Fruit fly (Drosophila melanogaster) ovary, adult (tissue): Measurements from ENCODE around the gene CG33169.

ENCODE experiments used
- CG17801 ChIP-seq: fragments of 200-800 bp; optimal IDR thresholded peaks from 2 replicates; lab custom pipeline; 2019; ENCODE audit warnings: missing biosample characterization, mild to moderate bottlenecking, missing genetic modification characterization, moderate library complexity; ENCODE audit not compliant: partially characterized antibody

Gene CG33169

DNA sequence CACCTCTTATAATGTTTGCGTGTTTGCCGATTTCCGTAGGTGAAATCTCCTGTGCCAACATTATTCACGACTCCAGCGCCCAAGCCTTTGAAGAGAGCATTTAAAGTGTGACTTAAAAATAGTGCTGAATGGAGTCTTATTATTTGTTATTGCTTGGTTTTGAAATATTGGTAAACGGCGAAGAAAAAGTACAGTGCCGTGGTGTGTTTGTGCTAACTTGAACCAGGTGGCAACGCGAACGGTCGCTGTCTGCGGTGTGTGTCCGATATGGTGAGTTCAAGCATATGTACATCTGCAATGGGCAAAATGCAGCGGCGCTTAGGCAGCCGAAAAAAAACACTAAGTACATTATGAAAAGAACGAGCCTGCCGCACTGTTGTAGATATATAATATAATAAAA is 14.3 kb downstream of the CG33169 start:
- TF ChIP-seq CG17801 (GFP tag; lab: Kevin White, UChicago): no peak

DNA sequence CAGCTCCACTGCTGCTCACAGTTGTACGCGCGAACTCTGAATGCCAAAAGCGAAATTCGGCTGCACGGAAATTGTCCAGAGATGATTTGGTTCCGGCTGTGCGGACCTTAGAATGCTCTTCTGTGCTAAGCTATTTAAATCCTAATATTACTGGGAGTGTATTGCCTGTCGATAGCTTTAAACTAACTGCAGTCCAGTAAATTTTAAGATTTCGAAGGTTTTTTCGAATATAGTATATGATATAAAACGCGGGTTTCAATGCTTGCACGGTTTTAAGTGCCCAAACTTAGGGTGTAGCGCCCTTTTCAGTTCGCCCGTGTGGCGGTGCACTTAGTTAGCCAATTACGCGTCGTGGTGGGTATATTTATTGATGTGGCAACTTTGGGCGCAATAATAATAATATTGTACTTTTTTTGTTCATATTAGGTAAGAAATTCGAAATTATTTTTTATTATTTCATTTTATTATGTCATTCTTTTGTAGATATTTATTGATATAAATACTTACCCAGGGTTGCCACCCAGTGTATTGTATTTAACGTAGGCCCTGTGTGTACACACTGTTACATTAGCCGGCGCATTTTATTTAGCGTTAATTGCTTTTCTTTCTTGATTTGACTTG is 15.2 kb downstream of the CG33169 start, which contains the start of the genes Chro and Ssl1:
Gene Chro, minus strand, starts transcription at position 262 of the 621 bp plus-strand sequence.
Gene Ssl1, plus strand, starts transcription at position 367 of the 621 bp plus-strand sequence.
- peak; percentile 100 for TF ChIP-seq CG17801 (GFP tag; lab: Kevin White, UChicago)

- no peak for TF ChIP-seq CG17801 (GFP tag; lab: Kevin White, UChicago)
Measured at dm6 chr3L:22879344-22879723, 15.7 kb downstream of the CG33169 start.

- no peak for TF ChIP-seq CG17801 (GFP tag; lab: Kevin White, UChicago)
Measured at dm6 chr3L:22880914-22881313, 17.2 kb downstream of the CG33169 start, which contains the start of gene slif. TSS of gene slif (plus strand) at chr3L:22881045.

dm6 chr3L:22883649-22884048 is 20.0 kb downstream of the CG33169 start:
- TF ChIP-seq CG17801 (GFP tag; lab: Kevin White, UChicago): no peak

- no peak for TF ChIP-seq CG17801 (GFP tag; lab: Kevin White, UChicago)
Measured at dm6 chr3L:22884481-22884880, 20.8 kb downstream of the CG33169 start.

- no peak for TF ChIP-seq CG17801 (GFP tag; lab: Kevin White, UChicago)
Measured at dm6 chr3L:22885843-22886242, 22.2 kb downstream of the CG33169 start.

DNA sequence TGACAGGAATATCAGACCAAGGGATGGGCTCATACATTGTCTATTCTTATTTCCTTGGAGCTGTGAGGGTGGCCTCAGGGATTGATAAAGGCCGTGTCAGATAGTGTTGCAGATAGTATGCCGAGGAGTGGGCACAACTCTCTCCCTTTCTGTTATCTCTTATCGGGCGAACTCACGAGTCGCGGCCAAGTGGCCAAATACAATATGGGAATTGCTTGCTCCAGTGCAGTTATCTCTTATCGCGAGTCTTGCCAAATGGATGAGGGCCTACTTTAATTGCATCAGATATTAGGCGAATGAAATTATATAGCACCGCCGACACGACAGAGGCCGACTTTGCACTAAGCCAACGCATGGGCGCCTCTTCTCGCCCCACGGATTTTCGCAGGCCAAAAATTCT is 23.3 kb downstream of the CG33169 start:
- TF ChIP-seq CG17801 (GFP tag; lab: Kevin White, UChicago): no peak

DNA sequence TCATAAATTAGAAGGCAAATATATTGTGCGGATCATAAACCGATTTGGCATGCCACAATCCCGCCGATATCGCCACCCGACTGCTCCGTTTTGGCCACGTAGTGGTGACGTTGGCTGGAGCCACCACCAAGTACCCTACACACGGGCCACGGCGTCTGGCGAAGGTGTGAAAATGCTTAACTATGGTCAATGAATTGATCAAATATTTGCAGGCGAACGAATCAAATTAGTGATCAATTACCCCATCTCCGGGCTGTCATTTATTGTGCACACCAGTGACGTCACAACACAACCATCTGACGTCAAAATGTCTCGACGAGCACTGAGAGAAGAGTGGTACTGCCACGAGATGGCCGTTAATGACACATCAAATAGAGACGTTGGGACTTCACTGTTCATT is 24.0 kb downstream of the CG33169 start:
- no peak for TF ChIP-seq CG17801 (GFP tag; lab: Kevin White, UChicago)

DNA sequence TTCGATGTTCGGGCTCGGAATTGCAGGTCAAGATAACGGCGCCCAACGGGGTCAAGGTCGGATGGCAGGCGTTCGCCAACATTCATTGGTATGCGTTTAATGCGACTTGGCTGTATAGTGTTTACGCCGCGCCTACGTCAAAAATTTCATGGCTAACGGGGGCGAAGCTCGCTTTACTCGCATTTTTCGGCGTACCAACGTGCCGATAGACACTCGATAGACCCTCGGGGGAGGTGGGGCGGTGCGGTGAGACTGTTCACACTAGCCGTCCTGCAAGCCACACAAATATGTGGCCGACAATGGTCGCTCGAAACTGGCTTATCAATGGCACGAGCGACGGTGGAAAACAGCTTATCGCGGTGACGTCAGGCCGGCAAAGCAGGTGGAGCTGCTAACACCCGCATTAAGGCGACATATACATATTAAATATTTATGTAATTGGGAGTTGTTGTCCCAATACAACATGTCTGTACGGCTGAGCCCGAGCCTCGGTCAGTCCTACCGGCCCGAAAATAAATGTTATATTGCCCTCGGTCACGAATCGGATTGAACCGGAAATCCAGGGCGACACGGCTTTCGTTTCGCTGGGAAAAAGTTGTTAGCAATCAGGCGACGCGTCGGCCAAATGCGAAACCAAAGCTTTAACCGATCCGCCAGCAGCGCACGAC is 25.1 kb downstream of the CG33169 start:
- no peak for TF ChIP-seq CG17801 (GFP tag; lab: Kevin White, UChicago)

DNA sequence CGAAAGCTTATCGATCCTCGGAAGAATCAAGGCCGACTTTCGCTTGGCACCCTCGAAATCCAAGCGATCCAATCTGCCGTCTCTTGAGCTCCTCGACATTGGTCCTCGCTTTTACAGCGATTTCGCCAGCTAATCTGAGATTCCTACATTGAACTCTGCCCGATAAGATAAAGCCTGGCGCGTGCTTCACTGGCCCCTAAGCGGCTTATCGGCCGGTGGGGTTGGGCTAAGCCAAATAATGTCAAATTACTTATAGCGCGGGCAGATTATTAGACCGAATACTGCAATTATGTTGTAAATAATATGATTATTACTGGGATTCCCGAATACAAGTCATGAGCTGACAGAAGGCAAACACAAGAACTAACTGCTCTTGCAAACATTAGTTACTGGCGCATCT is 26.4 kb downstream of the CG33169 start:
- TF ChIP-seq CG17801 (GFP tag; lab: Kevin White, UChicago): no peak

DNA sequence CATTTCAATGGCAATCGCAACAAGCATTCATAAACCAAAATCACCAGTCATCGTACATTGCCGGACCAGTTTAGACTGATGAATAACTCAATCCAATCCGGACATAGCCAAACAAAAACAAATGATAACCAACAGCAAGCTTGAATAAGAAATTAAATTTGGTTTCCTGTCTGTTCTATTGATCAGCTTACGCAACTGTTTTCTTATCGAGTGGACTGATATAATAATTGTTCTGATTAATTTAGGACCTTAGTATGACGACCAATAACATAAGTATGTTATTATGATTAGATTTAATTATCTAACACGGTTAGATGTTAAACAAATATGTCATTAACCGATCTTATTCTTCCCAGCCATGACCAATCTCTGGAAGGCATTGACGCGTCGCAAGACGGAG is 27.3 kb downstream of the CG33169 start:
- no peak for TF ChIP-seq CG17801 (GFP tag; lab: Kevin White, UChicago)

DNA sequence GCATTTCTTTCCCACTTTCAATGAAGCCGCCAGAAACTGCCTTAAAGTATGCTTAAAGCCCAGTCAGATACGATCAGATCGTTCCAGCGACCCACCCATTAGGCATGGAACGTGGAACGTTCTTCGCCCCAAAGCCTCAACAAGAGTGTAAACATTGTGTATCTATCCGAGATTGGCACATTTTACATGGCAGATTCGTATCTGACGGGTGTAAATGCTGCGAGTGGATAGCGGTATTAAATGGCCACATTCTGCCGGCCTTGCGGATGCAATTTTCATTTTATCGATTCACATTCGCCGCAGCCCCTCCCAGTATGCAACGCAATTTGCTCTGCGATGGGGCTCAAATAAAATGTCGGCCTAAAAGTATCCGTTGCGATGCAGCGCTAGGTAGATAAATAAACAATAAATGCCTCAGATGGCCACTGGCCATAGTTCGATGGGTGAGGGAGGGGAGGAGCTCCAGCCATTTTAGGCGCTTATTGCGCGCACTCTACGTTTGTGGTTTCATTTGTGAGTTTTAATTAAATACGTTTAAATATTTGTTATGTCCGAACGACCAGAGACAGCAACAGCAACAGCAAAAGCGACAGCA is 31.1 kb downstream of the CG33169 start:
- no peak for TF ChIP-seq CG17801 (GFP tag; lab: Kevin White, UChicago)

- TF ChIP-seq CG17801 (GFP tag; lab: Kevin White, UChicago): no peak
Measured at dm6 chr3L:22898444-22898843, 34.8 kb downstream of the CG33169 start, which contains the start of gene CG11131. TSS of gene CG11131 (plus strand) at chr3L:22898744.

DNA sequence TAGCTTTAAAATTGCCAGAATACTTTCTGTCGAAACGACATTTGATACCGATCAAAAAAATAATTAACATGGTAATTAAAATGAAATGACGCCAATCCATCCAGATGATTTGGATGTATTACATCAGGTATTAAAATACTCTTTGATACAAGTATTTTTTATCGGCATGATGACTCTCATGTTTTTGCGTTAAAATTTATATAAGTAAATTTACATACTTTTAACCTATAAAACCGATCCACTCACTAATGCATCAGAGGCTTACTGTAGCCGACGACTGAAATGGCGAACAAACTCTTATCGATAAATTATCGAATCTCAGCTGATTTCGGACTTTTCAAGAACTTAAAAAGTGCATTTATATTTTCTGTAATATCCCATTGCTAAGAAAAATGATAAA is 37.9 kb downstream of the CG33169 start, which contains the start of gene BoYb:
Gene BoYb, plus strand, starts transcription at position 301 of the 400 bp plus-strand sequence.
- no peak for TF ChIP-seq CG17801 (GFP tag; lab: Kevin White, UChicago)
